Fruit fly (Drosophila melanogaster): ENCODE results near the gene Faf2.

Gene Faf2

DNA sequence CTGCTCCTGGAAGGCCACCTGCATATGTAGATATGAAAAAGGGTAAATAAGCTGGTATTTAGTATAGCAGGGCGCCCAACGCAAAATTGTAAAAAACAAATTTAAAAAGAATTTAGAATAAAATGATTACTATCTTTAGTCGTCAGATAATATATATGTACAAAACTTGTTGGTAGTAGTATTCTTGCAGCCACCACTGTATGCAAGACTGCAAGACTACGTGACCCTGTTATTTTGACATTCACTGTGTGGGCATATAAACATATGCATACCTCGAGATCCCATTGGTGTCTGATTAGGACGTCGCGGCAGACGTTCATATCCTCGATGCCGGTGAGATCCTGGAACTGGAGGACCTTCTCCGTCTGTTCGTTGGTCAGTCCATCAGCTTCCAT, 647 bp downstream of the Faf2 start (continued):
- no peak for TF ChIP-seq sd (tag; optimal IDR thresholded peaks at IDR 0.05)
- TF ChIP-seq mam (GFP tag; optimal IDR thresholded peaks at IDR 0.05), result peak; percentile 44
- TF ChIP-seq CG30020 (tag; optimal IDR thresholded peaks at IDR 0.05), result no peak
- peak; percentile 36 to 46 for TF ChIP-seq dpn (GFP tag; optimal IDR thresholded peaks at IDR 0.05)
- TF ChIP-seq CHES-1-like (GFP tag; optimal IDR thresholded peaks at IDR 0.05), result no peak
- peak; percentile 53 for TF ChIP-seq CG9932 (GFP tag; IDR thresholded peaks at IDR 0.05)
- TF ChIP-seq Mad (GFP tag; optimal IDR thresholded peaks at IDR 0.05), result no peak
- TF ChIP-seq salm (tag; optimal IDR thresholded peaks at IDR 0.05), result no peak
- TF ChIP-seq dm (GFP tag; optimal IDR thresholded peaks at IDR 0.05), result no peak
- TF ChIP-seq CG6272 (GFP tag; IDR thresholded peaks at IDR 0.05), result no peak
- peak; percentile 44; the same call in 1 of the 3 replicates for TF ChIP-seq dysf (GFP tag; IDR thresholded peaks at IDR 0.05)
- TF ChIP-seq CG16863 (GFP tag; optimal IDR thresholded peaks at IDR 0.05), result peak; percentile 20
- TF ChIP-seq CG33557 (GFP tag; optimal IDR thresholded peaks at IDR 0.05), result no peak
- TF ChIP-seq CG11085 (GFP tag; IDR thresholded peaks at IDR 0.05), result no peak
- TF ChIP-seq unc-4 (GFP tag; IDR thresholded peaks at IDR 0.05; ENCODE audit: partially characterized antibody), result no peak; the same call in 1 of the 2 replicates
- no peak for TF ChIP-seq CG32767 (GFP tag; IDR thresholded peaks at IDR 0.05)
- TF ChIP-seq CG5180 (GFP tag; optimal IDR thresholded peaks at IDR 0.05), result no peak
- no peak for TF ChIP-seq CG6654 (GFP tag; optimal IDR thresholded peaks at IDR 0.05)
- no peak for TF ChIP-seq CG15479 (GFP tag; optimal IDR thresholded peaks at IDR 0.05)
- TF ChIP-seq grn (GFP tag; optimal IDR thresholded peaks at IDR 0.05), result no peak
- TF ChIP-seq Sox100B (GFP tag; optimal IDR thresholded peaks at IDR 0.05), result no peak
- TF ChIP-seq nerfin-1 (tag; optimal IDR thresholded peaks at IDR 0.05), result peak; percentile 26
- peak; percentile 31; the same call in 1 of the 2 replicates for TF ChIP-seq Xrp1 (GFP tag; IDR thresholded peaks at IDR 0.05)
- no peak for TF ChIP-seq Vsx1 (GFP tag; optimal IDR thresholded peaks at IDR 0.05)
- TF ChIP-seq ro (GFP tag; IDR thresholded peaks at IDR 0.05), result no peak
- TF ChIP-seq CG1832 (GFP tag; optimal IDR thresholded peaks at IDR 0.05), result no peak
- TF ChIP-seq CG14050 (GFP tag; IDR thresholded peaks at IDR 0.05), result no peak
- no peak for TF ChIP-seq CG42726 (GFP tag; IDR thresholded peaks at IDR 0.05; ENCODE audit: partially characterized antibody)
- TF ChIP-seq CG34422 (GFP tag; IDR thresholded peaks at IDR 0.05), result no peak; the same call in 2 of the 3 replicates
- TF ChIP-seq odd (GFP tag; optimal IDR thresholded peaks at IDR 0.05), result no peak
- TF ChIP-seq CG31388 (GFP tag; optimal IDR thresholded peaks at IDR 0.05), result no peak
- peak; percentile 38 for TF ChIP-seq Ptx1 (GFP tag; IDR thresholded peaks at IDR 0.05)
- TF ChIP-seq CG15011 (GFP tag; optimal IDR thresholded peaks at IDR 0.05), result no peak
- TF ChIP-seq jing (GFP tag; optimal IDR thresholded peaks at IDR 0.05), result no peak
- no peak for TF ChIP-seq CG12942 (GFP tag; optimal IDR thresholded peaks at IDR 0.05)
- TF ChIP-seq ara (GFP tag; IDR thresholded peaks at IDR 0.05), result no peak
- no peak for TF ChIP-seq row (GFP tag; IDR thresholded peaks at IDR 0.05)
- TF ChIP-seq lov (optimal IDR thresholded peaks at IDR 0.05), result no peak
- no peak for TF ChIP-seq lov (GFP tag; IDR thresholded peaks at IDR 0.05)
- TF ChIP-seq tgo (GFP tag; IDR thresholded peaks at IDR 0.05), result no peak
- TF ChIP-seq CG11247 (GFP tag; IDR thresholded peaks at IDR 0.05), result no peak
- TF ChIP-seq CG18262 (tag; optimal IDR thresholded peaks at IDR 0.05), result no peak
- no peak for TF ChIP-seq gcm (GFP tag; optimal IDR thresholded peaks at IDR 0.05)
- no peak for TF ChIP-seq bigmax (GFP tag; optimal IDR thresholded peaks at IDR 0.05)
- no peak for TF ChIP-seq trh (GFP tag; optimal IDR thresholded peaks at IDR 0.05)
- TF ChIP-seq CG7928 (GFP tag; optimal IDR thresholded peaks at IDR 0.05), result no peak
- no peak for TF ChIP-seq CG3838 (GFP tag; optimal IDR thresholded peaks at IDR 0.05)
- TF ChIP-seq NfI (GFP tag; optimal IDR thresholded peaks at IDR 0.05), result peak; percentile 18
- TF ChIP-seq jigr1 (GFP tag; IDR thresholded peaks at IDR 0.05), result no peak
- TF ChIP-seq HLH54F (GFP tag; optimal IDR thresholded peaks at IDR 0.05), result peak; percentile 4
- no peak for TF ChIP-seq Blimp-1 (GFP tag; optimal IDR thresholded peaks at IDR 0.05)
- no peak for TF ChIP-seq Six4 (GFP tag; optimal IDR thresholded peaks at IDR 0.05)
